Worm (Caenorhabditis elegans): ENCODE measurements around the gene nspg-14.

ce11 chrX:5226265-5226664 is 26.6 kb upstream of the nspg-14 start, which contains the start of gene H28G03.3:
- TF ChIP-seq snpc-4 (tag; optimal IDR thresholded peaks at IDR 0.05) = no peak
- no peak for TF ChIP-seq zag-1 (tag; optimal IDR thresholded peaks at IDR 0.05)
- TF ChIP-seq skn-1 (tag; optimal IDR thresholded peaks at IDR 0.05) = no peak
- no peak for TF ChIP-seq fkh-10 (GFP tag; optimal IDR thresholded peaks at IDR 0.05)
- TF ChIP-seq nhr-12 (tag; optimal IDR thresholded peaks at IDR 0.05) = no peak
- TF ChIP-seq jun-1 (tag; optimal IDR thresholded peaks at IDR 0.05) = no peak
- TF ChIP-seq fkh-2 (tag; optimal IDR thresholded peaks at IDR 0.05) = no peak
